Worm (Caenorhabditis elegans) whole organism, late embryonic: ENCODE measurements around the gene ist-1.
A peak's percentile ranks its signal among the peaks of the same experiment; 100 is the strongest.

Experiments used
- C08G9.2 ChIP-seq: sonication (generic microtip); optimal IDR thresholded peaks from 2 replicates; lab custom pipeline; 2016; ENCODE audit warnings: mild to moderate bottlenecking, missing genetic modification characterization, moderate library complexity, missing compliant biosample characterization
- C38D4.7 ChIP-seq: fragments of 200-800 bp; sonication (Bioruptor generic); optimal IDR thresholded peaks from 2 replicates; lab custom pipeline; 2018; ENCODE audit warnings: mild to moderate bottlenecking, missing genetic modification characterization, moderate library complexity, missing compliant biosample characterization
- K02D7.2 ChIP-seq: sonication (generic microtip); optimal IDR thresholded peaks from 2 replicates; lab custom pipeline; 2017; ENCODE audit warnings: mild to moderate bottlenecking, missing genetic modification characterization, missing compliant biosample characterization
- K09A11.1 ChIP-seq: sonication (generic microtip); optimal IDR thresholded peaks from 2 replicates; lab custom pipeline; 2017; ENCODE audit warnings: antibody characterized with exemption, mild to moderate bottlenecking, missing genetic modification characterization, missing compliant biosample characterization; ENCODE audit not compliant: insufficient read depth
- T23F11.4 ChIP-seq: fragments of 200-800 bp; sonication (Bioruptor generic); optimal IDR thresholded peaks from 2 replicates; lab custom pipeline; 2018; ENCODE audit warnings: mild to moderate bottlenecking, missing genetic modification characterization, missing compliant biosample characterization
- Y22D7AL.16 ChIP-seq: sonication (generic microtip); optimal IDR thresholded peaks from 2 replicates; lab custom pipeline; 2016; ENCODE audit warnings: missing genetic modification characterization, missing compliant biosample characterization
- ceh-14 ChIP-seq: sonication (generic microtip); optimal IDR thresholded peaks from 2 replicates; lab custom pipeline; 2016; ENCODE audit warnings: missing genotype, missing genetic modification characterization, missing compliant biosample characterization
- ceh-19 ChIP-seq: fragments of 200-800 bp; sonication (Bioruptor generic); optimal IDR thresholded peaks from 2 replicates; lab custom pipeline; 2018; ENCODE audit warnings: mild to moderate bottlenecking, missing genetic modification characterization, missing compliant biosample characterization
- ceh-2 ChIP-seq: sonication (generic microtip); optimal IDR thresholded peaks from 2 replicates; lab custom pipeline; 2016; ENCODE audit warnings: missing genotype, missing genetic modification characterization, missing compliant biosample characterization
- ceh-24 ChIP-seq: sonication (generic microtip); optimal IDR thresholded peaks from 2 replicates; lab custom pipeline; 2016; ENCODE audit warnings: mild to moderate bottlenecking, missing genetic modification characterization, missing compliant biosample characterization
- ceh-30 ChIP-seq: fragments of 150-350 bp; optimal IDR thresholded peaks from 2 replicates; lab custom pipeline; 2014; ENCODE audit warnings: missing biosample characterization, missing genetic modification characterization
- ceh-31 ChIP-seq: sonication (generic microtip); optimal IDR thresholded peaks from 2 replicates; lab custom pipeline; 2016; ENCODE audit warnings: missing genetic modification characterization, missing compliant biosample characterization
- ceh-48 ChIP-seq: sonication (generic microtip); optimal IDR thresholded peaks from 2 replicates; lab custom pipeline; 2016; ENCODE audit warnings: missing genetic modification characterization, inconsistent platforms, missing compliant biosample characterization
- ceh-6 ChIP-seq: fragments of 200-800 bp; sonication (Bioruptor generic); optimal IDR thresholded peaks from 2 replicates; lab custom pipeline; 2018; ENCODE audit warnings: mild to moderate bottlenecking, missing genetic modification characterization, missing compliant biosample characterization
- che-1 ChIP-seq: sonication (generic microtip); optimal IDR thresholded peaks from 2 replicates; lab custom pipeline; 2016; ENCODE audit warnings: mild to moderate bottlenecking, missing genetic modification characterization, missing compliant biosample characterization
- dve-1 ChIP-seq: sonication (generic microtip); optimal IDR thresholded peaks from 2 replicates; lab custom pipeline; 2017; ENCODE audit warnings: antibody characterized with exemption, mild to moderate bottlenecking, missing genetic modification characterization, missing compliant biosample characterization
- elt-2 ChIP-seq: sonication (generic microtip); optimal IDR thresholded peaks from 2 replicates; lab custom pipeline; 2016; ENCODE audit warnings: missing genetic modification reagents, missing genetic modification characterization, missing compliant biosample characterization
- elt-4 ChIP-seq: sonication (generic microtip); optimal IDR thresholded peaks from 2 replicates; lab custom pipeline; 2016; ENCODE audit warnings: missing genetic modification characterization, missing compliant biosample characterization
- ets-4 ChIP-seq: sonication (generic microtip); optimal IDR thresholded peaks from 2 replicates; lab custom pipeline; 2016; ENCODE audit warnings: missing genetic modification characterization, missing compliant biosample characterization
- eyg-1 ChIP-seq: sonication (generic microtip); optimal IDR thresholded peaks from 2 replicates; lab custom pipeline; 2016; ENCODE audit warnings: missing genotype, missing genetic modification characterization, missing compliant biosample characterization
- fax-1 ChIP-seq: sonication (generic microtip); optimal IDR thresholded peaks from 2 replicates; lab custom pipeline; 2016; ENCODE audit warnings: missing genotype, missing genetic modification characterization, missing compliant biosample characterization
- gmeb-2 ChIP-seq: sonication (generic microtip); optimal IDR thresholded peaks from 2 replicates; lab custom pipeline; 2016; ENCODE audit warnings: missing genetic modification characterization, inconsistent platforms, missing compliant biosample characterization
- hlh-13 ChIP-seq: fragments of 200-800 bp; sonication (Bioruptor generic); optimal IDR thresholded peaks from 2 replicates; lab custom pipeline; 2018; ENCODE audit warnings: mild to moderate bottlenecking, missing genetic modification characterization, missing compliant biosample characterization
- hlh-30 ChIP-seq: sonication (generic microtip); optimal IDR thresholded peaks from 2 replicates; lab custom pipeline; 2017; ENCODE audit warnings: antibody characterized with exemption, missing genetic modification characterization, missing compliant biosample characterization; ENCODE audit not compliant: insufficient read depth
- hlh-6 ChIP-seq: sonication (generic microtip); optimal IDR thresholded peaks from 2 replicates; lab custom pipeline; 2016; ENCODE audit warnings: missing genotype, missing genetic modification characterization, missing compliant biosample characterization
- lin-11 ChIP-seq: fragments of 200-800 bp; sonication (Bioruptor generic); optimal IDR thresholded peaks from 2 replicates; lab custom pipeline; 2018; ENCODE audit warnings: mild to moderate bottlenecking, missing genetic modification characterization, missing compliant biosample characterization
- mec-3 ChIP-seq: sonication (generic microtip); optimal IDR thresholded peaks from 2 replicates; lab custom pipeline; 2016; ENCODE audit warnings: borderline replicate concordance, missing genetic modification characterization, missing compliant biosample characterization
- nfya-1 ChIP-seq: sonication (generic microtip); optimal IDR thresholded peaks from 2 replicates; lab custom pipeline; 2017; ENCODE audit warnings: missing genetic modification characterization, mild to moderate bottlenecking, missing compliant biosample characterization, antibody characterized with exemption, moderate library complexity
- odd-2 ChIP-seq: sonication (generic microtip); optimal IDR thresholded peaks from 2 replicates; lab custom pipeline; 2017; ENCODE audit warnings: antibody characterized with exemption, mild to moderate bottlenecking, missing genetic modification characterization, missing compliant biosample characterization
- pag-3 ChIP-seq: sonication (generic microtip); optimal IDR thresholded peaks from 2 replicates; lab custom pipeline; 2016; ENCODE audit warnings: missing compliant biosample characterization, missing genetic modification characterization, borderline replicate concordance
- pax-1 ChIP-seq: fragments of 150-350 bp; optimal IDR thresholded peaks from 2 replicates; lab custom pipeline; 2014; ENCODE audit warnings: missing biosample characterization, missing genetic modification characterization
- pha-2 ChIP-seq: sonication (generic microtip); optimal IDR thresholded peaks from 2 replicates; lab custom pipeline; 2017; ENCODE audit warnings: mild to moderate bottlenecking, missing genetic modification characterization, missing compliant biosample characterization
- pha-4 ChIP-seq: fragments of 150-350 bp; optimal IDR thresholded peaks from 2 replicates; lab custom pipeline; 2018; ENCODE audit warnings: missing biosample characterization, missing genetic modification reagents, missing genetic modification characterization
- pros-1 ChIP-seq: fragments of 150-350 bp; optimal IDR thresholded peaks from 2 replicates; lab custom pipeline; 2014; ENCODE audit warnings: missing biosample characterization, missing genetic modification reagents, missing genetic modification characterization
- ref-2 ChIP-seq: sonication (generic microtip); optimal IDR thresholded peaks from 2 replicates; lab custom pipeline; 2016; ENCODE audit warnings: missing genetic modification characterization, missing compliant biosample characterization
- sox-2 ChIP-seq: fragments of 200-800 bp; sonication (Bioruptor generic); IDR thresholded peaks from 2 replicates; pipeline ENCODE4 v1.3.6; 2022; ENCODE audit warnings: missing genetic modification reagents, missing genetic modification characterization, missing compliant biosample characterization
- sox-4 ChIP-seq: sonication (generic microtip); optimal IDR thresholded peaks from 2 replicates; lab custom pipeline; 2017; ENCODE audit warnings: mild to moderate bottlenecking, missing genetic modification characterization, inconsistent platforms, missing compliant biosample characterization
- syd-9 ChIP-seq: sonication (generic microtip); optimal IDR thresholded peaks from 2 replicates; lab custom pipeline; 2016; ENCODE audit warnings: mild to moderate bottlenecking, missing genetic modification characterization, moderate library complexity, missing compliant biosample characterization
- tbx-2 ChIP-seq: sonication (generic microtip); optimal IDR thresholded peaks from 2 replicates; lab custom pipeline; 2016; ENCODE audit warnings: missing genetic modification characterization, missing compliant biosample characterization
- tbx-7 ChIP-seq: sonication (generic microtip); optimal IDR thresholded peaks from 2 replicates; lab custom pipeline; 2016; ENCODE audit warnings: missing genotype, missing genetic modification characterization, missing compliant biosample characterization
- ttx-3 ChIP-seq: sonication (generic microtip); optimal IDR thresholded peaks from 2 replicates; lab custom pipeline; 2016; ENCODE audit warnings: missing genetic modification reagents, missing genetic modification characterization, missing compliant biosample characterization
- unc-3 ChIP-seq, 2 experiments: fragments of 200-800 bp in 1 of 2; sonication (Bioruptor generic) in 1 of 2; sonication (generic microtip) in 1 of 2; conservative IDR thresholded peaks in 1 of 2; optimal IDR thresholded peaks in 1 of 2; 2 replicates each; pipeline versions ENCODE4 v1.3.6 to Lab custom; 2016 to 2022; ENCODE audit warnings: missing compliant biosample characterization in 2 of 2, missing genetic modification characterization in 2 of 2, missing genetic modification reagents in 1 of 2
- unc-42 ChIP-seq: sonication (generic microtip); optimal IDR thresholded peaks from 2 replicates; lab custom pipeline; 2016; ENCODE audit warnings: missing genotype, missing genetic modification characterization, missing compliant biosample characterization
- unc-55 ChIP-seq: sonication (generic microtip); optimal IDR thresholded peaks from 2 replicates; lab custom pipeline; 2017; ENCODE audit warnings: missing biosample characterization, missing genetic modification reagents, missing genetic modification characterization
- unc-86 ChIP-seq: sonication (generic microtip); optimal IDR thresholded peaks from 2 replicates; lab custom pipeline; 2016; ENCODE audit warnings: missing genetic modification characterization, missing compliant biosample characterization

ist-1 gene

ce11 chrX:7099049-7099448, 27.4 kb upstream of the ist-1 start:
- TF ChIP-seq eyg-1 (tag; lab: Kevin White, UChicago) (no peak), unc-55 (no peak), pax-1 (tag; lab: Kevin White, UChicago) (no peak), ceh-48 (no peak)

DNA sequence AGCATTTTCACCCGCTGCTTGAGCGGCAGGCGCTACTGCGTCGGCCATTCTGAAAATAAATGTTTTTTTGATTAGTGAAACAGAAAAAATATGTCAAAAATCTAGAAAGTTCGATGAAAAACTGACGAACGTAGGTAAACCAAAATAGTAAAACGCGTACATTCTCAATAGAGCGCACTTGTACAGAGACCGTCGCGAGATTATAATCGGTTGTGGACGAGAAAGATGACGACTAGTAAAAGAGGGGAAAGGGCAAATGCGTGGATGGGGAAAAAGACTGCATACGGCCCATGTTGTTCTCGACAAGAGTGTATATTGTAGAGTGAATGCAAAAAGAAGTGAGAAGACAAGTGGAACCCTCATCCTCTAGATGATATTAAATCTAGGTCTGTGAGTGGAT, 26.2 kb upstream of the ist-1 start, which contains the start of gene C36B7.6:
Gene C36B7.6, minus strand, starts transcription at position 49 of the 400 bp plus-strand sequence.
- TF ChIP-seq ceh-31 (tag; lab: Kevin White, UChicago): peak; percentile 45
- no peak for TF ChIP-seq ttx-3
- TF ChIP-seq mec-3 (tag; lab: Kevin White, UChicago): no peak
- TF ChIP-seq hlh-6 (tag; lab: Kevin White, UChicago): no peak
- no peak for TF ChIP-seq hlh-30 (tag; lab: Kevin White, UChicago)
- no peak for TF ChIP-seq pha-4 (tag; lab: Kevin White, UChicago)
- TF ChIP-seq ceh-48: no peak
- TF ChIP-seq sox-4: no peak
- TF ChIP-seq ceh-19: no peak
- no peak for TF ChIP-seq fax-1 (tag; lab: Kevin White, UChicago)
- no peak for TF ChIP-seq unc-55
- no peak for TF ChIP-seq ceh-14 (tag; lab: Kevin White, UChicago)
- TF ChIP-seq eyg-1 (tag; lab: Kevin White, UChicago): no peak
- TF ChIP-seq unc-42: peak; percentile 0
- no peak for TF ChIP-seq ets-4 (tag; lab: Kevin White, UChicago)
- no peak for TF ChIP-seq ceh-24
- no peak for TF ChIP-seq syd-9 (tag; lab: Kevin White, UChicago)
- no peak for TF ChIP-seq elt-4 (tag; lab: Kevin White, UChicago)
- no peak for TF ChIP-seq C08G9.2 (tag; lab: Kevin White, UChicago)
- TF ChIP-seq pros-1 (tag; lab: Kevin White, UChicago): no peak
- no peak for TF ChIP-seq lin-11 (tag; lab: Kevin White, UChicago)
- no peak for TF ChIP-seq nfya-1 (tag; lab: Kevin White, UChicago)
- TF ChIP-seq ceh-30 (tag; lab: Kevin White, UChicago): no peak
- TF ChIP-seq sox-2 (GFP tag; lab: Robert Waterston, UW): no peak
- TF ChIP-seq gmeb-2 (tag; lab: Kevin White, UChicago): no peak
- no peak for TF ChIP-seq odd-2 (tag; lab: Kevin White, UChicago)
- no peak for TF ChIP-seq pha-2 (tag; lab: Kevin White, UChicago)
- TF ChIP-seq unc-86: no peak
- TF ChIP-seq ceh-2 (tag; lab: Kevin White, UChicago): no peak
- TF ChIP-seq T23F11.4 (GFP tag; lab: Kevin White, UChicago): no peak
- TF ChIP-seq hlh-13 (GFP tag; lab: Kevin White, UChicago): no peak
- TF ChIP-seq pag-3: no peak
- TF ChIP-seq C38D4.7: no peak
- peak; percentile 26 for TF ChIP-seq tbx-2 (tag; lab: Kevin White, UChicago)
- no peak for TF ChIP-seq che-1
- TF ChIP-seq K02D7.2 (tag; lab: Kevin White, UChicago): no peak
- peak; percentile 38 for TF ChIP-seq elt-2 (tag; lab: Kevin White, UChicago)
- TF ChIP-seq tbx-7: no peak
- TF ChIP-seq K09A11.1 (tag; lab: Kevin White, UChicago): no peak
- no peak for TF ChIP-seq unc-3 (GFP tag; conservative IDR thresholded peaks at IDR 0.05; lab: Robert Waterston, UW)
- no peak for TF ChIP-seq unc-3 (tag; optimal IDR thresholded peaks at IDR 0.05; lab: Kevin White, UChicago)
- TF ChIP-seq dve-1 (tag; lab: Kevin White, UChicago): no peak
- no peak for TF ChIP-seq ceh-6 (GFP tag; lab: Kevin White, UChicago)
- peak; percentile 16 for TF ChIP-seq ref-2
- TF ChIP-seq Y22D7AL.16 (tag; lab: Kevin White, UChicago): no peak
